Fruit fly (Drosophila melanogaster): ENCODE measurements around the gene CG46320.

- TF ChIP-seq psq (optimal IDR thresholded peaks at IDR 0.05) (no peak), pan (optimal IDR thresholded peaks at IDR 0.05) (no peak)
These were observed 25.3 kb upstream of the CG46320 start for dm6 chr3L:5638542-5639045.
